Worm (Caenorhabditis elegans) whole organism, young adult: Measurements from ENCODE around the gene F47B8.10.

ENCODE experiments used
- B0019.2 ChIP-seq: fragments of 200-800 bp; sonication (Bioruptor generic); conservative IDR thresholded peaks from 2 replicates; pipeline ENCODE4 v1.3.6; 2022; ENCODE audit warnings: missing genetic modification reagents, missing genetic modification characterization, missing compliant biosample characterization
- B0035.1 ChIP-seq: sonication (generic microtip); optimal IDR thresholded peaks from 2 replicates; lab custom pipeline; 2016; ENCODE audit warnings: missing genetic modification characterization, mild to moderate bottlenecking, missing compliant biosample characterization, missing genotype, missing genetic modification reagents
- B0261.1 ChIP-seq: sonication (generic microtip); optimal IDR thresholded peaks from 2 replicates; lab custom pipeline; 2016; ENCODE audit warnings: mild to moderate bottlenecking, missing genetic modification characterization, moderate library complexity, missing compliant biosample characterization
- B0336.3 ChIP-seq: fragments of 200-800 bp; sonication (Bioruptor generic); IDR thresholded peaks from 2 replicates; pipeline ENCODE4 v1.3.6; 2022; ENCODE audit warnings: missing genetic modification characterization, missing compliant biosample characterization
- C06A6.2 ChIP-seq: fragments of 200-800 bp; sonication (Bioruptor generic); conservative IDR thresholded peaks from 2 replicates; pipeline ENCODE4 v1.3.6; 2022; ENCODE audit warnings: missing genetic modification characterization, missing compliant biosample characterization
- D2030.7 ChIP-seq: fragments of 200-800 bp; sonication (Bioruptor generic); IDR thresholded peaks from 2 replicates; pipeline ENCODE4 v1.3.6; 2022; ENCODE audit warnings: missing genetic modification reagents, missing genetic modification characterization, missing compliant biosample characterization
- F10E7.11 ChIP-seq: sonication (generic microtip); optimal IDR thresholded peaks from 2 replicates; lab custom pipeline; 2017; ENCODE audit warnings: mild to moderate bottlenecking, missing genetic modification characterization, moderate library complexity, missing compliant biosample characterization
- F23B12.7 ChIP-seq: sonication (generic microtip); optimal IDR thresholded peaks from 2 replicates; lab custom pipeline; 2017; ENCODE audit warnings: missing genetic modification characterization, mild to moderate bottlenecking, missing compliant biosample characterization, antibody characterized with exemption, moderate library complexity; ENCODE audit not compliant: insufficient read depth
- F37B4.10 ChIP-seq: fragments of 200-800 bp; sonication (Bioruptor generic); IDR thresholded peaks from 2 replicates; pipeline ENCODE4 v1.3.6; 2022; ENCODE audit warnings: missing genetic modification characterization, missing compliant biosample characterization
- F49E8.2 ChIP-seq: sonication (generic microtip); optimal IDR thresholded peaks from 3 replicates; lab custom pipeline; 2017; ENCODE audit warnings: missing genetic modification characterization, mild to moderate bottlenecking, missing compliant biosample characterization, antibody characterized with exemption, moderate library complexity; ENCODE audit not compliant: insufficient read depth
- K12H6.12 ChIP-seq: fragments of 200-800 bp; sonication (Bioruptor generic); optimal IDR thresholded peaks from 2 replicates; lab custom pipeline; 2018; ENCODE audit warnings: mild to moderate bottlenecking, missing genetic modification characterization, missing compliant biosample characterization
- Y53G8AR.9 ChIP-seq: fragments of 200-800 bp; sonication (Bioruptor generic); conservative IDR thresholded peaks from 2 replicates; pipeline ENCODE4 v1.3.6; 2022; ENCODE audit warnings: missing genetic modification reagents, missing genetic modification characterization, missing compliant biosample characterization
- Y56A3A.18 ChIP-seq: fragments of 200-800 bp; sonication (Bioruptor generic); IDR thresholded peaks from 2 replicates; pipeline ENCODE4 v1.3.6; 2022; ENCODE audit warnings: missing genetic modification reagents, missing genetic modification characterization, missing compliant biosample characterization
- ZK185.1 ChIP-seq: sonication (generic microtip); optimal IDR thresholded peaks from 2 replicates; lab custom pipeline; 2016; ENCODE audit warnings: mild to moderate bottlenecking, missing genetic modification characterization, missing compliant biosample characterization; ENCODE audit not compliant: poor library complexity, severe bottlenecking
- die-1 ChIP-seq: sonication (generic microtip); optimal IDR thresholded peaks from 2 replicates; lab custom pipeline; 2016; ENCODE audit warnings: missing genotype, mild to moderate bottlenecking, missing genetic modification characterization, missing compliant biosample characterization
- dox-1 ChIP-seq: fragments of 200-800 bp; sonication (Bioruptor generic); IDR thresholded peaks from 2 replicates; pipeline ENCODE4 v1.3.6; 2022; ENCODE audit warnings: missing genetic modification reagents, missing genetic modification characterization, missing compliant biosample characterization
- egrh-3 ChIP-seq: fragments of 200-800 bp; sonication (Bioruptor generic); IDR thresholded peaks from 2 replicates; pipeline ENCODE4 v1.3.6; 2022; ENCODE audit warnings: missing genetic modification reagents, missing genetic modification characterization, missing compliant biosample characterization
- fkh-3 ChIP-seq: sonication (generic microtip); optimal IDR thresholded peaks from 2 replicates; lab custom pipeline; 2016; ENCODE audit warnings: mild to moderate bottlenecking, missing genetic modification characterization, missing compliant biosample characterization
- hlh-26 ChIP-seq: fragments of 200-800 bp; sonication (Bioruptor generic); conservative IDR thresholded peaks from 2 replicates; pipeline ENCODE4 v1.3.6; 2022; ENCODE audit warnings: missing genetic modification reagents, missing genetic modification characterization, missing compliant biosample characterization
- hrde-1 ChIP-seq: sonication (generic microtip); optimal IDR thresholded peaks from 2 replicates; lab custom pipeline; 2016; ENCODE audit warnings: missing genetic modification characterization, mild to moderate bottlenecking, missing compliant biosample characterization, moderate library complexity, missing genotype, missing genetic modification reagents, borderline replicate concordance
- let-607 ChIP-seq, 2 experiments: fragments of 200-800 bp in 1 of 2; sonication (Bioruptor generic) in 1 of 2; sonication (generic microtip) in 1 of 2; optimal IDR thresholded peaks; 2 replicates each; lab custom pipeline; 2016 to 2018; ENCODE audit warnings: mild to moderate bottlenecking in 2 of 2, missing compliant biosample characterization in 2 of 2, missing genetic modification characterization in 2 of 2, moderate library complexity in 2 of 2, missing genotype in 1 of 2
- lin-35 ChIP-seq, 3 experiments: fragments of 150-350 bp in 2 of 3; sonication (generic microtip) in 1 of 3; optimal IDR thresholded peaks; 2 replicates each; lab custom pipeline; 2014 to 2018; ENCODE audit warnings: missing biosample characterization in 3 of 3, missing genetic modification characterization in 3 of 3, missing genetic modification reagents in 3 of 3
- lin-40 ChIP-seq: sonication (generic microtip); optimal IDR thresholded peaks from 2 replicates; lab custom pipeline; 2016; ENCODE audit warnings: missing genetic modification characterization, mild to moderate bottlenecking, missing compliant biosample characterization, missing genotype, missing genetic modification reagents
- lin-54 ChIP-seq: fragments of 200-800 bp; sonication (Bioruptor generic); optimal IDR thresholded peaks from 2 replicates; lab custom pipeline; 2018; ENCODE audit warnings: mild to moderate bottlenecking, missing genetic modification characterization, missing compliant biosample characterization
- lir-1 ChIP-seq: fragments of 200-800 bp; sonication (Bioruptor generic); conservative IDR thresholded peaks from 2 replicates; pipeline ENCODE4 v1.3.6; 2022; ENCODE audit warnings: missing genetic modification reagents, missing genetic modification characterization, missing compliant biosample characterization
- lsl-1 ChIP-seq: fragments of 200-800 bp; sonication (Bioruptor generic); optimal IDR thresholded peaks from 2 replicates; lab custom pipeline; 2018; ENCODE audit warnings: mild to moderate bottlenecking, missing genetic modification characterization, moderate library complexity, missing compliant biosample characterization
- lsy-27 ChIP-seq: sonication (generic microtip); optimal IDR thresholded peaks from 2 replicates; lab custom pipeline; 2017; ENCODE audit warnings: missing genetic modification characterization, mild to moderate bottlenecking, missing compliant biosample characterization, antibody characterized with exemption, missing genotype, borderline replicate concordance; ENCODE audit not compliant: insufficient read depth
- madf-10 ChIP-seq: sonication (generic microtip); optimal IDR thresholded peaks from 2 replicates; lab custom pipeline; 2016; ENCODE audit warnings: mild to moderate bottlenecking, missing genetic modification characterization, missing compliant biosample characterization
- madf-3 ChIP-seq: fragments of 200-800 bp; sonication (Bioruptor generic); IDR thresholded peaks from 2 replicates; pipeline ENCODE4 v1.3.6; 2022; ENCODE audit warnings: missing genetic modification reagents, missing genetic modification characterization, missing compliant biosample characterization
- mcd-1 ChIP-seq: fragments of 200-800 bp; sonication (Bioruptor generic); IDR thresholded peaks from 2 replicates; pipeline ENCODE4 v1.3.6; 2022; ENCODE audit warnings: missing genetic modification reagents, missing genetic modification characterization, missing compliant biosample characterization
- nhr-120 ChIP-seq: fragments of 200-800 bp; sonication (Bioruptor generic); IDR thresholded peaks from 2 replicates; pipeline ENCODE4 v1.3.6; 2022; ENCODE audit warnings: missing genetic modification characterization, missing compliant biosample characterization
- nhr-27 ChIP-seq: fragments of 200-800 bp; sonication (Bioruptor generic); optimal IDR thresholded peaks from 2 replicates; lab custom pipeline; 2018; ENCODE audit warnings: mild to moderate bottlenecking, missing genetic modification characterization, moderate library complexity, missing compliant biosample characterization
- pbrm-1 ChIP-seq: fragments of 200-800 bp; sonication (Bioruptor generic); IDR thresholded peaks from 2 replicates; pipeline ENCODE4 v1.3.6; 2022; ENCODE audit warnings: missing genetic modification reagents, missing genetic modification characterization, missing compliant biosample characterization
- rec-8 ChIP-seq, 2 experiments: sonication (generic microtip); optimal IDR thresholded peaks; 2 replicates each; lab custom pipeline; 2016; ENCODE audit warnings: mild to moderate bottlenecking in 2 of 2, missing genetic modification characterization in 2 of 2, missing genetic modification reagents in 2 of 2, missing genotype in 2 of 2, missing biosample characterization in 1 of 2, missing compliant biosample characterization in 1 of 2, moderate library complexity in 1 of 2
- snpc-1.1 ChIP-seq: sonication (generic microtip); optimal IDR thresholded peaks from 2 replicates; lab custom pipeline; 2017; ENCODE audit warnings: missing genetic modification characterization, mild to moderate bottlenecking, missing compliant biosample characterization, antibody characterized with exemption, moderate library complexity, missing genotype, missing genetic modification reagents; ENCODE audit not compliant: insufficient read depth
- somi-1 ChIP-seq: fragments of 200-800 bp; sonication (Bioruptor generic); optimal IDR thresholded peaks from 2 replicates; lab custom pipeline; 2018; ENCODE audit warnings: mild to moderate bottlenecking, missing genetic modification characterization, missing compliant biosample characterization
- sptf-2 ChIP-seq: fragments of 200-800 bp; sonication (Bioruptor generic); optimal IDR thresholded peaks from 2 replicates; lab custom pipeline; 2018; ENCODE audit warnings: mild to moderate bottlenecking, missing genetic modification characterization, missing compliant biosample characterization
- tbp1 ChIP-seq: fragments of 200-800 bp; sonication (Bioruptor generic); optimal IDR thresholded peaks from 2 replicates; lab custom pipeline; 2018; ENCODE audit warnings: mild to moderate bottlenecking, missing genetic modification characterization, missing compliant biosample characterization
- tbx-9 ChIP-seq: sonication (generic microtip); optimal IDR thresholded peaks from 2 replicates; lab custom pipeline; 2016; ENCODE audit warnings: borderline replicate concordance, missing genetic modification characterization, inconsistent platforms, missing compliant biosample characterization
- unc-130 ChIP-seq: sonication (generic microtip); optimal IDR thresholded peaks from 2 replicates; lab custom pipeline; 2016; ENCODE audit warnings: missing genetic modification reagents, missing genetic modification characterization, missing compliant biosample characterization
- ztf-26 ChIP-seq: sonication (generic microtip); optimal IDR thresholded peaks from 2 replicates; lab custom pipeline; 2017; ENCODE audit warnings: missing genetic modification characterization, missing compliant biosample characterization
- ztf-28 ChIP-seq: fragments of 200-800 bp; sonication (Bioruptor generic); IDR thresholded peaks from 2 replicates; pipeline ENCODE4 v1.3.6; 2022; ENCODE audit warnings: missing genetic modification reagents, missing genetic modification characterization, missing compliant biosample characterization

The F47B8.10 gene

ce11 chrV:14331477-14331876, 10.3 kb upstream of the F47B8.10 start, which contains the start of gene F47B8.8:
F47B8.8 (plus strand) TSS chrV:14331733.
- no peak for TF ChIP-seq D2030.7 (GFP tag; lab: Robert Waterston, UW)
- no peak for TF ChIP-seq let-607 (tag; optimal IDR thresholded peaks at IDR 0.05; lab: Kevin White, UChicago)
- no peak for TF ChIP-seq nhr-27
- no peak for TF ChIP-seq lsy-27 (tag; lab: Kevin White, UChicago)
- no peak for TF ChIP-seq hrde-1 (tag; lab: Kevin White, UChicago)
- no peak for TF ChIP-seq die-1 (tag; lab: Kevin White, UChicago)

ce11 chrV:14333116-14333515, 8.7 kb upstream of the F47B8.10 start, which contains the start of gene srm-4:
srm-4 (plus strand) TSS chrV:14333416.
- TF ChIP-seq unc-130 (GFP tag; lab: Kevin White, UChicago): no peak
- TF ChIP-seq snpc-1.1 (tag; lab: Kevin White, UChicago): no peak
- no peak for TF ChIP-seq lin-40 (tag; lab: Kevin White, UChicago)
- TF ChIP-seq somi-1 (GFP tag; lab: Kevin White, UChicago): no peak
- no peak for TF ChIP-seq lin-35 (GFP tag; optimal IDR thresholded peaks at IDR 0.05; lab: Kevin White, UChicago)
- no peak for TF ChIP-seq rec-8 (tag; optimal IDR thresholded peaks at IDR 0.05; lab: Kevin White, UChicago)
- no peak for TF ChIP-seq B0336.3 (GFP tag; lab: Robert Waterston, UW)
- TF ChIP-seq pbrm-1 (GFP tag; lab: Robert Waterston, UW): no peak
- no peak for TF ChIP-seq F23B12.7 (tag; lab: Kevin White, UChicago)
- TF ChIP-seq B0261.1 (tag; lab: Kevin White, UChicago): no peak

ce11 chrV:14334901-14335300, 6.9 kb upstream of the F47B8.10 start, which contains the start of gene srm-5:
srm-5 (plus strand) TSS chrV:14335201.
- no peak for TF ChIP-seq Y56A3A.18 (GFP tag; lab: Robert Waterston, UW)
- TF ChIP-seq rec-8 (tag; optimal IDR thresholded peaks at IDR 0.05; lab: Kevin White, UChicago): no peak
- no peak for TF ChIP-seq fkh-3 (tag; lab: Kevin White, UChicago)
- TF ChIP-seq egrh-3 (GFP tag; lab: Robert Waterston, UW): no peak
- no peak for TF ChIP-seq B0035.1
- TF ChIP-seq ztf-26: no peak
- TF ChIP-seq snpc-1.1 (tag; lab: Kevin White, UChicago): no peak
- TF ChIP-seq lin-54 (GFP tag; lab: Kevin White, UChicago): no peak
- no peak for TF ChIP-seq Y53G8AR.9 (GFP tag; lab: Robert Waterston, UW)
- no peak for TF ChIP-seq madf-3 (GFP tag; lab: Robert Waterston, UW)
- no peak for TF ChIP-seq nhr-120
- TF ChIP-seq ZK185.1 (tag; lab: Kevin White, UChicago): no peak
- TF ChIP-seq F10E7.11 (tag; lab: Kevin White, UChicago): no peak
- TF ChIP-seq ztf-28 (GFP tag; lab: Robert Waterston, UW): no peak
- TF ChIP-seq lin-40 (tag; lab: Kevin White, UChicago): no peak
- TF ChIP-seq tbx-9 (tag; lab: Kevin White, UChicago): no peak
- TF ChIP-seq K12H6.12 (tag; lab: Kevin White, UChicago): no peak

ce11 chrV:14336655-14337054, 5.1 kb upstream of the F47B8.10 start, which contains the start of gene srm-6:
srm-6 (plus strand) TSS chrV:14336955.
- TF ChIP-seq hrde-1 (tag; lab: Kevin White, UChicago) (no peak), dox-1 (GFP tag; lab: Robert Waterston, UW) (no peak), tbp1 (GFP tag; lab: Kevin White, UChicago) (no peak), Y56A3A.18 (GFP tag; lab: Robert Waterston, UW) (no peak), mcd-1 (GFP tag; lab: Robert Waterston, UW) (no peak), F49E8.2 (tag; lab: Kevin White, UChicago) (no peak), madf-10 (tag; lab: Kevin White, UChicago) (no peak), F37B4.10 (GFP tag; lab: Robert Waterston, UW) (no peak), F10E7.11 (tag; lab: Kevin White, UChicago) (no peak), C06A6.2 (GFP tag; lab: Robert Waterston, UW) (no peak), lsl-1 (GFP tag; lab: Kevin White, UChicago) (no peak), sptf-2 (GFP tag; lab: Kevin White, UChicago) (no peak), B0019.2 (GFP tag; lab: Robert Waterston, UW) (no peak), hlh-26 (GFP tag; lab: Robert Waterston, UW) (no peak), lir-1 (no peak)
